Worm (Caenorhabditis elegans): Measurements from ENCODE around the gene R13H4.6.

DNA sequence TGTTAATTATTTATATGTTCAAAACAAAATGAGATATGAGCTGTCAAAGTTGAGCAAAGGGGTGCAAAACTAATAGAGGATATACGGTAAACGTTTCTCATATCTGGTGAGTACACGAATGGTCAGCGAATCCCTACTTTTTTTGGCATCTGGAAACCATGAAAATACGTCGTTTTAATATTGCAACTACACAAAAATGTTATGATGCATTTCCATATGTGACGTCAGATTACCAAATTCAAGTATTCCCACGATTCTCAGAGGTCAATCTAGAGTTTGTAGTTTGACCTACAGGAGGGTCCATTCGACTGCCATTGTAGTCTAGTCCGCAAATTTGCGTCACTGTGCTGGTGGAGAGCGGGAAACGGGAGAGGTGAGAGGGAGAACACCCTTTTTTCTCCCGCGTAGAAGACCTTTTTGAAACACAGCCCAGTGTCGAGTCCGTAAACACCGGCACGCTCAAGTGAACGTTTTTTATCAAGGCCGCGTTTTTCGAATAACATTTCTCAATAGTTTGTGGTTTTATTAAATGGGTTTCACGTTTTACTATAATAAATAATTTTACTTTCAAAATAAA is 33.5 kb downstream of the R13H4.6 start:
- TF ChIP-seq pha-4 (tag; optimal IDR thresholded peaks at IDR 0.05) = no peak
- TF ChIP-seq snpc-4 (tag; optimal IDR thresholded peaks at IDR 0.05) = no peak
- TF ChIP-seq zip-8 (tag; optimal IDR thresholded peaks at IDR 0.05) = no peak
- no peak for TF ChIP-seq elt-1 (tag; optimal IDR thresholded peaks at IDR 0.05; ENCODE audit: borderline replicate concordance, insufficient read depth)
- TF ChIP-seq drap-1 (GFP tag; optimal IDR thresholded peaks at IDR 0.05) = no peak
